Fruit fly (Drosophila melanogaster) whole organism, embryonic: ENCODE data around the gene Grd.
A peak's percentile ranks its signal among the peaks of the same experiment; 100 is the strongest.

Source experiments
- CG11398 ChIP-seq: fragments of 200-800 bp; sonication (Bioruptor generic); optimal IDR thresholded peaks from 2 replicates; lab custom pipeline; 2016; ENCODE audit warnings: missing biosample characterization, missing genetic modification characterization
- CG1233 ChIP-seq: fragments of 200-800 bp; sonication (Bioruptor generic); optimal IDR thresholded peaks from 4 replicates; lab custom pipeline; 2018; ENCODE audit warnings: missing biosample characterization, mild to moderate bottlenecking, missing genetic modification characterization
- CG13775 ChIP-seq: fragments of 200-800 bp; sonication (Bioruptor generic); optimal IDR thresholded peaks from 3 replicates; lab custom pipeline; 2017; ENCODE audit warnings: missing biosample characterization, mild to moderate bottlenecking, missing genetic modification characterization
- CG14050 ChIP-seq: fragments of 200-800 bp; sonication (Bioruptor generic); IDR thresholded peaks from 3 replicates; pipeline ENCODE4 v1.3.6; 2022; ENCODE audit warnings: missing biosample characterization, missing genetic modification characterization
- CG15514 ChIP-seq: fragments of 200-800 bp; sonication (Bioruptor generic); optimal IDR thresholded peaks from 3 replicates; lab custom pipeline; 2017; ENCODE audit warnings: missing biosample characterization, missing genetic modification characterization, mild to moderate bottlenecking, moderate library complexity, missing genetic modification reagents
- CG15601 ChIP-seq: fragments of 200-800 bp; sonication (Bioruptor generic); optimal IDR thresholded peaks from 3 replicates; lab custom pipeline; 2019; ENCODE audit warnings: missing biosample characterization, mild to moderate bottlenecking, missing genetic modification characterization, moderate library complexity
- CG1603 ChIP-seq: fragments of 200-800 bp; sonication (Bioruptor generic); optimal IDR thresholded peaks from 2 replicates; lab custom pipeline; 2019; ENCODE audit warnings: missing biosample characterization, mild to moderate bottlenecking, missing genetic modification characterization, moderate library complexity
- CG17328 ChIP-seq: fragments of 200-800 bp; sonication (Bioruptor generic); IDR thresholded peaks from 2 replicates; pipeline ENCODE4 v1.3.6; 2022; ENCODE audit warnings: missing biosample characterization, missing genetic modification characterization
- CG18011 ChIP-seq: fragments of 200-800 bp; sonication (Bioruptor generic); optimal IDR thresholded peaks from 2 replicates; lab custom pipeline; 2017; ENCODE audit warnings: missing biosample characterization, missing genetic modification characterization, mild to moderate bottlenecking, moderate library complexity, missing genotype
- CG31388 ChIP-seq: fragments of 200-800 bp; sonication (Bioruptor generic); optimal IDR thresholded peaks from 2 replicates; lab custom pipeline; 2016; ENCODE audit warnings: missing biosample characterization, missing genetic modification characterization
- CG3163 ChIP-seq: fragments of 200-800 bp; sonication (Bioruptor generic); optimal IDR thresholded peaks from 3 replicates; lab custom pipeline; 2016; ENCODE audit warnings: missing biosample characterization, missing genetic modification characterization
- CG33557 ChIP-seq: fragments of 200-800 bp; sonication (Bioruptor generic); optimal IDR thresholded peaks from 2 replicates; lab custom pipeline; 2019; ENCODE audit warnings: missing biosample characterization, mild to moderate bottlenecking, missing genetic modification characterization, moderate library complexity
- CG4617 ChIP-seq: fragments of 200-800 bp; sonication (Bioruptor generic); optimal IDR thresholded peaks from 3 replicates; lab custom pipeline; 2016; ENCODE audit warnings: missing biosample characterization, missing genetic modification characterization, borderline replicate concordance
- CG4820 ChIP-seq: fragments of 200-800 bp; sonication (Bioruptor generic); optimal IDR thresholded peaks from 3 replicates; lab custom pipeline; 2016; ENCODE audit warnings: missing biosample characterization, missing genetic modification characterization
- CG6272 ChIP-seq: fragments of 200-800 bp; sonication (Bioruptor generic); IDR thresholded peaks from 2 replicates; pipeline ENCODE4 v1.3.6; 2022; ENCODE audit warnings: missing biosample characterization, missing genetic modification characterization
- CG6854 ChIP-seq: fragments of 200-800 bp; sonication (Bioruptor generic); optimal IDR thresholded peaks from 3 replicates; lab custom pipeline; 2017; ENCODE audit warnings: missing biosample characterization, mild to moderate bottlenecking, missing genetic modification characterization
- CG7372 ChIP-seq: fragments of 200-800 bp; sonication (Bioruptor generic); IDR thresholded peaks from 2 replicates; pipeline ENCODE4 v1.3.6; 2022; ENCODE audit warnings: missing biosample characterization, missing genetic modification characterization
- CG7745 ChIP-seq: fragments of 200-800 bp; sonication (Bioruptor generic); optimal IDR thresholded peaks from 2 replicates; lab custom pipeline; 2018; ENCODE audit warnings: missing biosample characterization, mild to moderate bottlenecking, missing genetic modification characterization, moderate library complexity
- CG9215 ChIP-seq: fragments of 200-800 bp; sonication (Bioruptor generic); IDR thresholded peaks from 2 replicates; pipeline ENCODE4 v1.3.6; 2022; ENCODE audit warnings: missing biosample characterization, missing genetic modification characterization
- CHES-1-like ChIP-seq: fragments of 200-800 bp; sonication (Bioruptor generic); optimal IDR thresholded peaks from 2 replicates; lab custom pipeline; 2016; ENCODE audit warnings: missing biosample characterization, missing genetic modification characterization
- CoRest ChIP-seq: fragments of 200-800 bp; sonication (Bioruptor generic); optimal IDR thresholded peaks from 3 replicates; lab custom pipeline; 2018; ENCODE audit warnings: missing biosample characterization, mild to moderate bottlenecking, missing genetic modification characterization, moderate library complexity
- Dip3 ChIP-seq: fragments of 200-800 bp; sonication (Bioruptor generic); optimal IDR thresholded peaks from 3 replicates; lab custom pipeline; 2016; ENCODE audit warnings: missing biosample characterization, missing genetic modification characterization
- Dll ChIP-seq: fragments of 200-800 bp; sonication (Bioruptor generic); IDR thresholded peaks from 4 replicates; pipeline ENCODE4 v1.3.6; 2022; ENCODE audit warnings: missing biosample characterization, missing genetic modification characterization; ENCODE audit not compliant: partially characterized antibody
- ERR ChIP-seq: fragments of 200-800 bp; sonication (Bioruptor generic); optimal IDR thresholded peaks from 2 replicates; lab custom pipeline; 2016; ENCODE audit warnings: missing biosample characterization, missing genetic modification characterization
- Ets97D ChIP-seq: fragments of 200-800 bp; sonication (Bioruptor generic); optimal IDR thresholded peaks from 3 replicates; lab custom pipeline; 2016; ENCODE audit warnings: missing biosample characterization, missing genetic modification characterization
- H2.0 ChIP-seq: fragments of 200-800 bp; sonication (Bioruptor generic); IDR thresholded peaks from 2 replicates; pipeline ENCODE4 v1.3.6; 2022; ENCODE audit warnings: missing biosample characterization, missing genetic modification characterization
- HLHmδ ChIP-seq: fragments of 200-800 bp; sonication (Bioruptor generic); optimal IDR thresholded peaks from 2 replicates; lab custom pipeline; 2018; ENCODE audit warnings: missing biosample characterization, mild to moderate bottlenecking, missing genetic modification characterization, moderate library complexity
- Hand ChIP-seq: fragments of 200-800 bp; sonication (Bioruptor generic); optimal IDR thresholded peaks from 2 replicates; lab custom pipeline; 2017; ENCODE audit warnings: mild to moderate bottlenecking, missing biosample characterization, missing genetic modification reagents, missing genetic modification characterization
- Lhr ChIP-seq: fragments of 200-800 bp; sonication (Bioruptor generic); optimal IDR thresholded peaks from 3 replicates; lab custom pipeline; 2017; ENCODE audit warnings: mild to moderate bottlenecking, missing biosample characterization, missing genetic modification reagents, missing genetic modification characterization
- Nf-YB ChIP-seq: fragments of 200-800 bp; sonication (Bioruptor generic); optimal IDR thresholded peaks from 3 replicates; lab custom pipeline; 2019; ENCODE audit warnings: missing biosample characterization, mild to moderate bottlenecking, missing genetic modification characterization, moderate library complexity
- NfI ChIP-seq: fragments of 200-800 bp; sonication (Bioruptor generic); optimal IDR thresholded peaks from 3 replicates; lab custom pipeline; 2018; ENCODE audit warnings: missing biosample characterization, mild to moderate bottlenecking, missing genetic modification characterization, moderate library complexity
- Opbp ChIP-seq: fragments of 200-800 bp; sonication (Bioruptor generic); IDR thresholded peaks from 3 replicates; pipeline ENCODE4 v1.3.6; 2022; ENCODE audit warnings: missing biosample characterization, missing genetic modification characterization; ENCODE audit not compliant: partially characterized antibody
- Ravus ChIP-seq: fragments of 200-800 bp; sonication (Bioruptor generic); IDR thresholded peaks from 2 replicates; pipeline ENCODE4 v1.3.6; 2022; ENCODE audit warnings: missing biosample characterization, missing genetic modification characterization
- Sry-β ChIP-seq: fragments of 200-800 bp; sonication (Bioruptor generic); optimal IDR thresholded peaks from 2 replicates; lab custom pipeline; 2018; ENCODE audit warnings: missing biosample characterization, mild to moderate bottlenecking, missing genetic modification characterization, moderate library complexity
- TFAM ChIP-seq: fragments of 200-800 bp; sonication (Bioruptor generic); optimal IDR thresholded peaks from 2 replicates; lab custom pipeline; 2017; ENCODE audit warnings: missing biosample characterization, missing genetic modification characterization, inconsistent platforms
- ara ChIP-seq: fragments of 200-800 bp; sonication (Bioruptor generic); IDR thresholded peaks from 2 replicates; pipeline ENCODE4 v1.3.6; 2022; ENCODE audit warnings: missing biosample characterization, missing genetic modification characterization
- ash1 ChIP-seq: fragments of 200-800 bp; sonication (Bioruptor generic); optimal IDR thresholded peaks from 2 replicates; lab custom pipeline; 2018; ENCODE audit warnings: missing biosample characterization, mild to moderate bottlenecking, missing genetic modification characterization
- bab2 ChIP-seq: fragments of 200-800 bp; sonication (Bioruptor generic); optimal IDR thresholded peaks from 2 replicates; lab custom pipeline; 2016; ENCODE audit warnings: missing biosample characterization, missing genetic modification characterization
- cwo ChIP-seq: fragments of 200-800 bp; sonication (Bioruptor generic); optimal IDR thresholded peaks from 3 replicates; lab custom pipeline; 2017; ENCODE audit warnings: missing biosample characterization, missing genetic modification characterization, mild to moderate bottlenecking, moderate library complexity, missing genetic modification reagents
- kay ChIP-seq: fragments of 200-800 bp; sonication (Bioruptor generic); optimal IDR thresholded peaks from 2 replicates; lab custom pipeline; 2016; ENCODE audit warnings: missing biosample characterization, missing genetic modification characterization
- maf-S ChIP-seq: fragments of 200-800 bp; sonication (Bioruptor generic); optimal IDR thresholded peaks from 2 replicates; lab custom pipeline; 2016; ENCODE audit warnings: missing biosample characterization, missing genetic modification characterization
- mld ChIP-seq: fragments of 200-800 bp; sonication (Bioruptor generic); IDR thresholded peaks from 3 replicates; pipeline ENCODE4 v1.3.6; 2022; ENCODE audit warnings: missing biosample characterization, missing genetic modification characterization; ENCODE audit not compliant: partially characterized antibody
- nerfin-1 ChIP-seq: fragments of 200-800 bp; sonication (Bioruptor generic); optimal IDR thresholded peaks from 3 replicates; lab custom pipeline; 2019; ENCODE audit warnings: missing biosample characterization, mild to moderate bottlenecking, missing genetic modification characterization, moderate library complexity
- onecut ChIP-seq: fragments of 200-800 bp; sonication (Bioruptor generic); IDR thresholded peaks from 2 replicates; pipeline ENCODE4 v1.3.6; 2022; ENCODE audit warnings: missing biosample characterization, missing genetic modification characterization
- sd ChIP-seq: fragments of 200-800 bp; sonication (Bioruptor generic); optimal IDR thresholded peaks from 3 replicates; lab custom pipeline; 2018; ENCODE audit warnings: missing biosample characterization, mild to moderate bottlenecking, missing genetic modification characterization, moderate library complexity
- ttk ChIP-seq: fragments of 200-800 bp; sonication (Bioruptor generic); IDR thresholded peaks from 2 replicates; pipeline ENCODE4 v2.1.2; 2022; ENCODE audit warnings: missing biosample characterization, missing genetic modification characterization
- tup ChIP-seq: fragments of 200-800 bp; sonication (Bioruptor generic); optimal IDR thresholded peaks from 2 replicates; lab custom pipeline; 2016; ENCODE audit warnings: missing biosample characterization, mild to moderate bottlenecking, missing genetic modification characterization, moderate library complexity
- twi ChIP-seq: fragments of 200-800 bp; optimal IDR thresholded peaks from 2 replicates; lab custom pipeline; 2019; ENCODE audit warnings: missing biosample characterization, mild to moderate bottlenecking, missing genetic modification characterization, moderate library complexity
- wdn ChIP-seq: fragments of 200-800 bp; sonication (Bioruptor generic); IDR thresholded peaks from 2 replicates; pipeline ENCODE4 v1.3.6; 2022; ENCODE audit warnings: missing biosample characterization, missing genetic modification characterization

The Grd gene

DNA sequence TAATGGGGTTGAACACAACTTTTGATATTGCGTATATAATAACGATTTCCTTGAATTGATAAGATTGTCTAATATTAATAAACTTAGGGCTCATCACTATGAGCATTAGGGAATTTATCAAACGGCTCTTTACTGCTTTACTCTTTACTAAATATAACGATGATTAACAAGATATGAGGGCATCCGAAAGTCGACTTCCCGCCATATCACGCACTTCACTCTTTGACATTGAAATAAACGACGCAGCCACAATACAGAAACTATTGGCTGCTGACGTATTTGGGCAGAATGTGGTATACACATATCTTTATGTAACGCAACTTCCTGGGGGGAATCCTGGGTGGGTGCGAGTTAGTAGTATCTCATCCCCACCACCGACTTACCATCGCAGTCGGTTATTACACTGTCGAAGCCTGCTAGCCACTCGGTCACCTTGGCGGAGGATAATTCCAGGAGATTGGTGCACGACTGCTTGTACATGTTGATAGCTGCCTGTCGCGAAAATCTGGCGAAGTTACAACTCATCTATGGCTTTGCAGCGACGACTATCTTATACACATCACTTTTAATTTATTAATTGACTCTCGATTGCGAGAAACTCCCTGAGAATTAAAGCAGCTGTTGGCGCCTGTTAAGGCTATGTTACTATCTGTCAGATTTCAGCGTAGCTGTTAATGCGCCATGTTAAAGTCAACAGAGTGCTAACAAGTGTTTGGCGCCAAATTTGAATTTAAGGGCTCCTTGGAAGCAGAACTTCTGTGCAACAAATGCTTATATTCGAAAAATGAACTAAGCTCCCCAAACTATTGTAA lies 20.0 kb downstream of the Grd start, which contains the start of gene CG5567 (continued):
- TF ChIP-seq NfI (GFP tag; lab: Kevin White, UChicago) (no peak), HLHmδ (GFP tag; lab: Kevin White, UChicago) (no peak), Lhr (GFP tag; lab: Kevin White, UChicago) (no peak), bab2 (GFP tag; lab: Kevin White, UChicago) (no peak), CG18011 (GFP tag; lab: Kevin White, UChicago) (no peak), CG15601 (tag; lab: Kevin White, UChicago) (no peak), ttk (GFP tag; lab: Robert Waterston, UW) (no peak), CG7745 (tag; lab: Kevin White, UChicago) (no peak), Dll (GFP tag; lab: Robert Waterston, UW) (no peak), CG6272 (GFP tag; lab: Robert Waterston, UW) (no peak), CHES-1-like (GFP tag; lab: Kevin White, UChicago) (peak; percentile 41), CG11398 (GFP tag; lab: Kevin White, UChicago) (no peak), onecut (no peak), Dip3 (no peak), tup (no peak), CG15514 (GFP tag; lab: Kevin White, UChicago) (no peak), CG31388 (no peak), CG4820 (no peak), Sry-β (GFP tag; lab: Kevin White, UChicago) (no peak), nerfin-1 (tag; lab: Kevin White, UChicago) (no peak), CG4617 (GFP tag; lab: Kevin White, UChicago) (no peak), twi (tag; lab: Kevin White, UChicago) (no peak), Ravus (no peak), Opbp (no peak; the same call in 2 of the 3 replicates), maf-S (no peak), TFAM (GFP tag; lab: Kevin White, UChicago) (no peak), ash1 (GFP tag; lab: Kevin White, UChicago) (no peak), Nf-YB (GFP tag; lab: Kevin White, UChicago) (no peak), CG7372 (GFP tag; lab: Robert Waterston, UW) (no peak), CG17328 (GFP tag; lab: Robert Waterston, UW) (no peak), cwo (GFP tag; lab: Kevin White, UChicago) (no peak), CG9215 (no peak), CG3163 (GFP tag; lab: Kevin White, UChicago) (no peak), CG14050 (GFP tag; lab: Robert Waterston, UW) (no peak), wdn (GFP tag; lab: Robert Waterston, UW) (no peak), CoRest (tag; lab: Kevin White, UChicago) (peak; percentile 14), Hand (no peak), sd (tag; lab: Kevin White, UChicago) (peak; percentile 75), ara (no peak), CG6854 (GFP tag; lab: Kevin White, UChicago) (no peak), H2.0 (no peak), CG33557 (GFP tag; lab: Kevin White, UChicago) (no peak), mld (GFP tag; lab: Robert Waterston, UW) (no peak), kay (GFP tag; lab: Kevin White, UChicago) (no peak), ERR (GFP tag; lab: Kevin White, UChicago) (peak; percentile 80), CG1233 (GFP tag; lab: Kevin White, UChicago) (no peak), Ets97D (GFP tag; lab: Kevin White, UChicago) (peak; percentile 16), CG1603 (tag; lab: Kevin White, UChicago) (no peak), CG13775 (GFP tag; lab: Kevin White, UChicago) (peak; percentile 22)
